Fruit fly (Drosophila melanogaster) whole organism, prepupa: ENCODE data around the gene Snoo.

ENCODE experiments used
- CG10631 ChIP-seq: fragments of 200-800 bp; sonication (Bioruptor generic); optimal IDR thresholded peaks from 2 replicates; lab custom pipeline; 2016; ENCODE audit warnings: missing biosample characterization, missing genetic modification characterization
- CG11294 ChIP-seq: fragments of 200-800 bp; sonication (Bioruptor generic); IDR thresholded peaks from 2 replicates; pipeline ENCODE4 v1.3.6; 2022; ENCODE audit warnings: missing biosample characterization, missing genetic modification characterization
- CG11762 ChIP-seq: fragments of 200-800 bp; sonication (Bioruptor generic); optimal IDR thresholded peaks from 3 replicates; lab custom pipeline; 2016; ENCODE audit warnings: missing biosample characterization, missing genetic modification characterization; ENCODE audit not compliant: insufficient read depth
- CG11902 ChIP-seq: fragments of 200-800 bp; sonication (Bioruptor generic); optimal IDR thresholded peaks from 3 replicates; lab custom pipeline; 2016; ENCODE audit warnings: missing biosample characterization, missing genetic modification characterization
- CG15336 ChIP-seq: fragments of 200-800 bp; sonication (Bioruptor generic); IDR thresholded peaks from 2 replicates; pipeline ENCODE4 v1.3.6; 2022; ENCODE audit warnings: missing biosample characterization, missing genetic modification characterization
- CG1621 ChIP-seq: fragments of 200-800 bp; sonication (Bioruptor generic); optimal IDR thresholded peaks from 3 replicates; lab custom pipeline; 2018; ENCODE audit warnings: missing biosample characterization, mild to moderate bottlenecking, missing genetic modification characterization
- CG16779 ChIP-seq: fragments of 200-800 bp; sonication (Bioruptor generic); optimal IDR thresholded peaks from 3 replicates; lab custom pipeline; 2017; ENCODE audit warnings: missing biosample characterization, mild to moderate bottlenecking, missing genetic modification characterization
- CG3032 ChIP-seq: fragments of 200-800 bp; optimal IDR thresholded peaks from 2 replicates; lab custom pipeline; 2019; ENCODE audit warnings: missing biosample characterization, mild to moderate bottlenecking, missing genetic modification characterization, moderate library complexity
- CG31627 ChIP-seq: fragments of 200-800 bp; sonication (Bioruptor generic); optimal IDR thresholded peaks from 3 replicates; lab custom pipeline; 2016; ENCODE audit warnings: missing biosample characterization, missing genetic modification characterization
- CG32006 ChIP-seq: fragments of 200-800 bp; sonication (Bioruptor generic); optimal IDR thresholded peaks from 3 replicates; lab custom pipeline; 2017; ENCODE audit warnings: missing biosample characterization, mild to moderate bottlenecking, missing genetic modification characterization
- CG34406 ChIP-seq: fragments of 200-800 bp; sonication (Bioruptor generic); optimal IDR thresholded peaks from 3 replicates; lab custom pipeline; 2016; ENCODE audit warnings: missing biosample characterization, missing genetic modification characterization
- CG3919 ChIP-seq: fragments of 200-800 bp; sonication (Bioruptor generic); optimal IDR thresholded peaks from 3 replicates; lab custom pipeline; 2016; ENCODE audit warnings: missing biosample characterization, missing genetic modification characterization
- CG4318 ChIP-seq: fragments of 200-800 bp; sonication (Bioruptor generic); optimal IDR thresholded peaks from 3 replicates; lab custom pipeline; 2017; ENCODE audit warnings: missing biosample characterization, mild to moderate bottlenecking, missing genetic modification characterization
- CG6163 ChIP-seq: fragments of 200-800 bp; sonication (Bioruptor generic); IDR thresholded peaks from 3 replicates; pipeline ENCODE4 v1.3.6; 2022; ENCODE audit warnings: missing biosample characterization, missing genetic modification characterization
- CG6276 ChIP-seq: fragments of 200-800 bp; sonication (Bioruptor generic); optimal IDR thresholded peaks from 2 replicates; lab custom pipeline; 2017; ENCODE audit warnings: missing biosample characterization, mild to moderate bottlenecking, missing genetic modification characterization
- CG6792 ChIP-seq: fragments of 200-800 bp; sonication (Bioruptor generic); optimal IDR thresholded peaks from 3 replicates; lab custom pipeline; 2016; ENCODE audit warnings: missing biosample characterization, missing genetic modification characterization
- CG8119 ChIP-seq: fragments of 200-800 bp; sonication (Bioruptor generic); IDR thresholded peaks from 3 replicates; pipeline ENCODE4 v1.3.6; 2022; ENCODE audit warnings: missing biosample characterization, missing genetic modification characterization
- CG8632 ChIP-seq: fragments of 200-800 bp; sonication (Bioruptor generic); optimal IDR thresholded peaks from 3 replicates; lab custom pipeline; 2016; ENCODE audit warnings: missing biosample characterization, missing genetic modification characterization
- CG9139 ChIP-seq: fragments of 200-800 bp; sonication (Bioruptor generic); optimal IDR thresholded peaks from 3 replicates; lab custom pipeline; 2017; ENCODE audit warnings: missing biosample characterization, mild to moderate bottlenecking, missing genetic modification characterization
- Eip75B ChIP-seq: fragments of 200-800 bp; sonication (Bioruptor generic); optimal IDR thresholded peaks from 3 replicates; lab custom pipeline; 2016; ENCODE audit warnings: missing biosample characterization, missing genetic modification characterization
- Eip78C ChIP-seq: fragments of 200-800 bp; sonication (Bioruptor generic); peaks from one replicate; lab custom pipeline; 2016; ENCODE audit warnings: missing biosample characterization, missing genetic modification characterization
- Ets96B ChIP-seq: fragments of 200-800 bp; optimal IDR thresholded peaks from 2 replicates; lab custom pipeline; 2019; ENCODE audit warnings: missing biosample characterization, mild to moderate bottlenecking, missing genetic modification characterization, moderate library complexity
- Gug ChIP-seq: fragments of 200-800 bp; sonication (Bioruptor generic); IDR thresholded peaks from 2 replicates; pipeline ENCODE4 v1.3.6; 2022; ENCODE audit warnings: missing biosample characterization, missing genetic modification characterization
- Hr38 ChIP-seq: sonication (Bioruptor generic); optimal IDR thresholded peaks from 2 replicates; lab custom pipeline; 2016; ENCODE audit warnings: missing biosample characterization, missing genetic modification characterization
- Hr39 ChIP-seq: fragments of 200-800 bp; sonication (Bioruptor generic); optimal IDR thresholded peaks from 2 replicates; lab custom pipeline; 2016; ENCODE audit warnings: missing biosample characterization, missing genetic modification characterization
- Hr4 ChIP-seq: fragments of 200-800 bp; sonication (Bioruptor generic); optimal IDR thresholded peaks from 3 replicates; lab custom pipeline; 2016; ENCODE audit warnings: missing biosample characterization, missing genetic modification characterization
- Lpt ChIP-seq: fragments of 200-800 bp; sonication (Bioruptor generic); optimal IDR thresholded peaks from 3 replicates; lab custom pipeline; 2016; ENCODE audit warnings: missing biosample characterization, missing genetic modification characterization
- Met ChIP-seq: fragments of 200-800 bp; sonication (Bioruptor generic); optimal IDR thresholded peaks from 3 replicates; lab custom pipeline; 2016; ENCODE audit warnings: missing biosample characterization, missing genetic modification characterization
- OdsH ChIP-seq: fragments of 200-800 bp; sonication (Bioruptor generic); optimal IDR thresholded peaks from 3 replicates; lab custom pipeline; 2016; ENCODE audit warnings: missing biosample characterization, missing genetic modification characterization
- Sox102F ChIP-seq: fragments of 200-800 bp; sonication (Bioruptor generic); optimal IDR thresholded peaks from 2 replicates; lab custom pipeline; 2016; ENCODE audit warnings: missing biosample characterization, mild to moderate bottlenecking, missing genetic modification characterization
- achi ChIP-seq: fragments of 200-800 bp; sonication (Bioruptor generic); optimal IDR thresholded peaks from 3 replicates; lab custom pipeline; 2016; ENCODE audit warnings: missing biosample characterization, missing genetic modification characterization
- acj6 ChIP-seq: fragments of 200-800 bp; sonication (Bioruptor generic); optimal IDR thresholded peaks from 3 replicates; lab custom pipeline; 2016; ENCODE audit warnings: missing biosample characterization, missing genetic modification characterization
- cyc ChIP-seq: fragments of 200-800 bp; sonication (Bioruptor generic); optimal IDR thresholded peaks from 3 replicates; lab custom pipeline; 2016; ENCODE audit warnings: missing biosample characterization, missing genetic modification characterization
- dac ChIP-seq: fragments of 200-800 bp; sonication (Bioruptor generic); optimal IDR thresholded peaks from 2 replicates; lab custom pipeline; 2017; ENCODE audit warnings: missing biosample characterization, mild to moderate bottlenecking, missing genetic modification characterization
- eg ChIP-seq: fragments of 200-800 bp; sonication (Bioruptor generic); IDR thresholded peaks from 3 replicates; pipeline ENCODE4 v1.3.6; 2022; ENCODE audit warnings: missing biosample characterization, missing genetic modification characterization
- esn ChIP-seq: fragments of 200-800 bp; sonication (Bioruptor generic); optimal IDR thresholded peaks from 2 replicates; lab custom pipeline; 2016; ENCODE audit warnings: missing biosample characterization, mild to moderate bottlenecking, missing genetic modification characterization, moderate library complexity
- fd59A ChIP-seq: fragments of 200-800 bp; sonication (Bioruptor generic); optimal IDR thresholded peaks from 2 replicates; lab custom pipeline; 2017; ENCODE audit warnings: missing biosample characterization, mild to moderate bottlenecking, missing genetic modification characterization, missing genetic modification reagents
- fkh ChIP-seq: fragments of 200-800 bp; sonication (Bioruptor generic); optimal IDR thresholded peaks from 3 replicates; lab custom pipeline; 2017; ENCODE audit warnings: missing biosample characterization, mild to moderate bottlenecking, missing genetic modification characterization, moderate library complexity
- lz ChIP-seq: fragments of 200-800 bp; sonication (Bioruptor generic); optimal IDR thresholded peaks from 3 replicates; lab custom pipeline; 2016; ENCODE audit warnings: missing biosample characterization, missing genetic modification characterization
- net ChIP-seq: fragments of 200-800 bp; sonication (Bioruptor generic); optimal IDR thresholded peaks from 3 replicates; lab custom pipeline; 2016; ENCODE audit warnings: missing biosample characterization, missing genetic modification characterization
- pdm3 ChIP-seq: fragments of 200-800 bp; sonication (Bioruptor generic); optimal IDR thresholded peaks from 3 replicates; lab custom pipeline; 2016; ENCODE audit warnings: missing biosample characterization, missing genetic modification characterization
- salr ChIP-seq, 2 experiments: fragments of 200-800 bp; sonication (Bioruptor generic); optimal IDR thresholded peaks; 3 replicates each; lab custom pipeline; 2016 to 2018; ENCODE audit warnings: missing biosample characterization in 2 of 2, missing genetic modification characterization in 2 of 2, mild to moderate bottlenecking in 1 of 2
- ss ChIP-seq, 2 experiments: fragments of 200-800 bp; sonication (Bioruptor generic); optimal IDR thresholded peaks; 2 replicates in 1 of 2; 3 replicates in 1 of 2; lab custom pipeline; 2017 to 2018; ENCODE audit warnings: mild to moderate bottlenecking in 2 of 2, missing biosample characterization in 2 of 2, missing genetic modification characterization in 2 of 2, moderate library complexity in 1 of 2
- svp ChIP-seq: fragments of 200-800 bp; sonication (Bioruptor generic); peaks from one replicate; lab custom pipeline; 2016; ENCODE audit warnings: missing biosample characterization, missing genetic modification characterization
- topi ChIP-seq: fragments of 200-800 bp; sonication (Bioruptor generic); optimal IDR thresholded peaks from 3 replicates; lab custom pipeline; 2016; ENCODE audit warnings: missing biosample characterization, missing genetic modification characterization
- vri ChIP-seq: fragments of 200-800 bp; sonication (Bioruptor generic); optimal IDR thresholded peaks from 3 replicates; lab custom pipeline; 2016; ENCODE audit warnings: missing biosample characterization, mild to moderate bottlenecking, missing genetic modification characterization

Gene Snoo

DNA sequence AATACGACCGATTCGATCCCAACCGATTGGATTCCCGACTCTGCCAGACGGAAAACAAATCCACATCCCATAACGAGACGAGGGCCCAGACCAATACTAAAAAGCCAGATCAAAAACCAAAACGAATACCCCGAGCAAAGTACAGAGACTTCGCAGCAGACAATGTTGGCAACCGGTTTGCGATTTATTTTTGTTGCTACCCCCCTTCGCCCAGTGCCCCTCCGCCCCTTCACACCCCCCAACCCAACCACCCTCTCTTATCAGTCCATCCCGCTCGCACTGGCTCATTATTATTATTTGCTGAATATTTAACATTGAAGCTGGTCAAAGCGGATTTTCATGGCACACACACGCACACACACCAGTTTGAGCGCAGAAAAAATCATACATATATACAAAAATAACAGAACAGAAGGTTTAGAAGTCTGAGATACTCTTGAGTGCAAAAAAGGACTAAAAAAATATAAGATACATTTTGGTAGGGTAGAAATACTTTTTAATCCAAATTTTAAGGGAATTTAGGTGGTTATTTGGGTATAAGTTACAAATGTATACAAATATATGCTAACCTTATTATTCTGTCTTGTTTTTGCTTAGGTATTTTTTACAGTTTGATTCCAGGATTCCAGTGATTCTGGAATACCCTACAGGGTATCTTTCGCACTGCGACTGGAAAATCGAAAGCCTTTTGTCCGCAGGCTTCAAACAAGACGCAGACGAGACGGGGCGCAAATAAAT, 10.4 kb downstream of the Snoo start (continued):
- TF ChIP-seq CG11902 (peak; percentile 48), vri (GFP tag; lab: Kevin White, UChicago) (peak; percentile 59), net (GFP tag; lab: Kevin White, UChicago) (peak; percentile 21), CG1621 (peak; percentile 7), CG8632 (GFP tag; lab: Kevin White, UChicago) (peak; percentile 45), CG6276 (GFP tag; lab: Kevin White, UChicago) (no peak), svp (GFP tag; lab: Kevin White, UChicago) (peak; percentile 89), Eip78C (GFP tag; lab: Kevin White, UChicago) (peak; percentile 92), Gug (GFP tag; lab: Robert Waterston, UW) (no peak), CG3919 (GFP tag; lab: Kevin White, UChicago) (peak; percentile 52)

- TF ChIP-seq fd59A (GFP tag; lab: Kevin White, UChicago) (peak; percentile 29), acj6 (GFP tag; lab: Kevin White, UChicago) (peak; percentile 39), CG15336 (peak; percentile 55), dac (GFP tag; lab: Kevin White, UChicago) (no peak), Eip78C (GFP tag; lab: Kevin White, UChicago) (peak; percentile 84), Lpt (GFP tag; lab: Kevin White, UChicago) (peak; percentile 27), Eip75B (GFP tag; lab: Kevin White, UChicago) (peak; percentile 62), salr (GFP tag; optimal IDR thresholded peaks at IDR 0.05; lab: Kevin White, UChicago) (peak in 1 of 2 experiments; percentile 58), CG16779 (tag; lab: Kevin White, UChicago) (peak; percentile 57), CG3919 (GFP tag; lab: Kevin White, UChicago) (peak; percentile 27), Hr38 (GFP tag; lab: Kevin White, UChicago) (no peak), CG6163 (GFP tag; lab: Robert Waterston, UW) (peak; percentile 80), Gug (GFP tag; lab: Robert Waterston, UW) (peak; percentile 70; the same call in 1 of the 2 replicates), CG3032 (tag; lab: Kevin White, UChicago) (peak; percentile 7), eg (peak; percentile 71; the same call in 2 of the 3 replicates), CG6276 (GFP tag; lab: Kevin White, UChicago) (peak; percentile 49), Sox102F (no peak), ss (GFP tag; optimal IDR thresholded peaks at IDR 0.05; lab: Kevin White, UChicago) (no peak), CG1621 (no peak), achi (GFP tag; lab: Kevin White, UChicago) (peak; percentile 75), topi (GFP tag; lab: Kevin White, UChicago) (peak; percentile 2), CG8119 (GFP tag; lab: Robert Waterston, UW) (peak; percentile 89), OdsH (peak; percentile 59), net (GFP tag; lab: Kevin White, UChicago) (no peak), Hr4 (GFP tag; lab: Kevin White, UChicago) (peak; percentile 59), CG4318 (GFP tag; lab: Kevin White, UChicago) (peak; percentile 25), pdm3 (peak; percentile 52), esn (peak; percentile 39), CG34406 (GFP tag; lab: Kevin White, UChicago) (peak; percentile 9), CG32006 (peak; percentile 65), CG10631 (GFP tag; lab: Kevin White, UChicago) (peak; percentile 84), lz (GFP tag; lab: Kevin White, UChicago) (peak; percentile 3), CG8632 (GFP tag; lab: Kevin White, UChicago) (peak; percentile 35), cyc (no peak), fkh (no peak), CG6792 (peak; percentile 29), CG11294 (GFP tag; lab: Robert Waterston, UW) (0 out of 2 replicates have a peak, but pooled peaks have one; percentile 13), Ets96B (peak; percentile 60), CG11762 (peak; percentile 42), Met (peak; percentile 41), Hr39 (GFP tag; lab: Kevin White, UChicago) (peak; percentile 12), vri (GFP tag; lab: Kevin White, UChicago) (no peak), svp (GFP tag; lab: Kevin White, UChicago) (peak; percentile 60), CG31627 (GFP tag; lab: Kevin White, UChicago) (no peak), CG9139 (GFP tag; lab: Kevin White, UChicago) (no peak)
These were observed 12.6 kb downstream of the Snoo start for dm6 chr2L:7971423-7971822.
